Fruit fly (Drosophila melanogaster) whole organism, embryonic: ENCODE measurements around the gene CG46463.

Source experiments
- Bteb2 ChIP-seq: fragments of 200-800 bp; sonication (Bioruptor generic); optimal IDR thresholded peaks from 2 replicates; lab custom pipeline; 2016; ENCODE audit warnings: missing biosample characterization, missing genetic modification characterization
- CG12391 ChIP-seq: fragments of 200-800 bp; sonication (Bioruptor generic); optimal IDR thresholded peaks from 3 replicates; lab custom pipeline; 2018; ENCODE audit warnings: missing biosample characterization, mild to moderate bottlenecking, missing genetic modification characterization, moderate library complexity
- CG14014 ChIP-seq: fragments of 200-800 bp; sonication (Bioruptor generic); IDR thresholded peaks from 2 replicates; pipeline ENCODE4 v1.3.6; 2022; ENCODE audit warnings: missing biosample characterization, missing genetic modification characterization
- CG15479 ChIP-seq: fragments of 200-800 bp; sonication (Bioruptor generic); optimal IDR thresholded peaks from 3 replicates; lab custom pipeline; 2019; ENCODE audit warnings: missing biosample characterization, mild to moderate bottlenecking, missing genetic modification characterization, moderate library complexity
- Ets65A ChIP-seq: fragments of 200-800 bp; sonication (Bioruptor generic); peaks from one replicate; lab custom pipeline; 2016; ENCODE audit warnings: missing biosample characterization, missing genetic modification characterization
- Sin3A ChIP-seq: fragments of >200 bp; optimal IDR thresholded peaks from 2 replicates; lab custom pipeline; 2018
- ara ChIP-seq: fragments of 200-800 bp; sonication (Bioruptor generic); IDR thresholded peaks from 2 replicates; pipeline ENCODE4 v1.3.6; 2022; ENCODE audit warnings: missing biosample characterization, missing genetic modification characterization
- bab2 ChIP-seq: fragments of 200-800 bp; sonication (Bioruptor generic); optimal IDR thresholded peaks from 2 replicates; lab custom pipeline; 2016; ENCODE audit warnings: missing biosample characterization, missing genetic modification characterization
- pho ChIP-seq: fragments of 200-800 bp; sonication (Bioruptor generic); optimal IDR thresholded peaks from 2 replicates; lab custom pipeline; 2016; ENCODE audit warnings: missing biosample characterization, missing genetic modification characterization

dm6 chr3L:3471174-3471573 lies 10.1 kb downstream of the CG46463 start, which contains the start of gene CG14971:
- TF ChIP-seq ara (no peak), CG15479 (GFP tag; lab: Kevin White, UChicago) (no peak), pho (GFP tag; lab: Kevin White, UChicago) (peak; percentile 42), CG14014 (GFP tag; lab: Robert Waterston, UW) (peak; percentile 25; the same call in 1 of the 2 replicates), Ets65A (GFP tag; lab: Kevin White, UChicago) (peak; percentile 89), bab2 (GFP tag; lab: Kevin White, UChicago) (peak; percentile 37), Bteb2 (peak; percentile 43), Sin3A (lab: Kevin White, UChicago) (peak; percentile 41), CG12391 (tag; lab: Kevin White, UChicago) (peak; percentile 46)
